Fruit fly (Drosophila melanogaster) whole organism, embryonic: Measurements from ENCODE around the gene CG34126.

Experiments
- Abd-B ChIP-seq: fragments of 200-800 bp; sonication (Bioruptor generic); optimal IDR thresholded peaks from 2 replicates; lab custom pipeline; 2018; ENCODE audit warnings: missing biosample characterization, mild to moderate bottlenecking, missing genetic modification characterization, moderate library complexity
- Adf1 ChIP-seq: fragments of 200-800 bp; sonication (Bioruptor generic); IDR thresholded peaks from 2 replicates; pipeline ENCODE4 v1.3.6; 2022; ENCODE audit warnings: missing biosample characterization, missing genetic modification characterization
- Aef1 ChIP-seq: fragments of 200-800 bp; sonication (Bioruptor generic); IDR thresholded peaks from 3 replicates; pipeline ENCODE4 v1.3.6; 2022; ENCODE audit warnings: missing biosample characterization, missing genetic modification characterization
- B-H2 ChIP-seq: fragments of 200-800 bp; sonication (Bioruptor generic); optimal IDR thresholded peaks from 2 replicates; lab custom pipeline; 2018; ENCODE audit warnings: missing biosample characterization, mild to moderate bottlenecking, missing genetic modification characterization
- BEAF-32 ChIP-seq: fragments of 200-800 bp; sonication (Bioruptor generic); optimal IDR thresholded peaks from 3 replicates; lab custom pipeline; 2017; ENCODE audit warnings: missing biosample characterization, missing genetic modification characterization, mild to moderate bottlenecking, moderate library complexity, missing genetic modification reagents
- CG10147 ChIP-seq: fragments of 200-800 bp; sonication (Bioruptor generic); optimal IDR thresholded peaks from 2 replicates; lab custom pipeline; 2019; ENCODE audit warnings: missing biosample characterization, mild to moderate bottlenecking, missing genetic modification characterization, moderate library complexity
- CG10274 ChIP-seq: fragments of 200-800 bp; sonication (Bioruptor generic); optimal IDR thresholded peaks from 3 replicates; lab custom pipeline; 2017; ENCODE audit warnings: missing biosample characterization, mild to moderate bottlenecking, missing genetic modification characterization
- CG12744 ChIP-seq: fragments of 200-800 bp; sonication (Bioruptor generic); optimal IDR thresholded peaks from 2 replicates; lab custom pipeline; 2016; ENCODE audit warnings: missing biosample characterization, missing genetic modification characterization
- CG1603 ChIP-seq: fragments of 200-800 bp; sonication (Bioruptor generic); optimal IDR thresholded peaks from 2 replicates; lab custom pipeline; 2019; ENCODE audit warnings: missing biosample characterization, mild to moderate bottlenecking, missing genetic modification characterization, moderate library complexity
- CG2202 ChIP-seq: fragments of 200-800 bp; sonication (Bioruptor generic); optimal IDR thresholded peaks from 2 replicates; lab custom pipeline; 2018; ENCODE audit warnings: missing biosample characterization, mild to moderate bottlenecking, missing genetic modification characterization
- CG2875 ChIP-seq: fragments of 200-800 bp; sonication (Bioruptor generic); optimal IDR thresholded peaks from 2 replicates; lab custom pipeline; 2017; ENCODE audit warnings: missing biosample characterization, mild to moderate bottlenecking, missing genetic modification characterization, missing genetic modification reagents
- CG32532 ChIP-seq: fragments of 200-800 bp; sonication (Bioruptor generic); IDR thresholded peaks from 2 replicates; pipeline ENCODE4 v1.3.6; 2022; ENCODE audit warnings: missing biosample characterization, missing genetic modification characterization
- CG6272 ChIP-seq: fragments of 200-800 bp; sonication (Bioruptor generic); IDR thresholded peaks from 2 replicates; pipeline ENCODE4 v1.3.6; 2022; ENCODE audit warnings: missing biosample characterization, missing genetic modification characterization
- CG6683 ChIP-seq: fragments of 200-800 bp; sonication (Bioruptor generic); optimal IDR thresholded peaks from 2 replicates; lab custom pipeline; 2017; ENCODE audit warnings: missing biosample characterization, mild to moderate bottlenecking, missing genetic modification characterization, missing genetic modification reagents
- CG6813 ChIP-seq: fragments of 200-800 bp; sonication (Bioruptor generic); optimal IDR thresholded peaks from 2 replicates; lab custom pipeline; 2017; ENCODE audit warnings: missing biosample characterization, missing genetic modification characterization, mild to moderate bottlenecking, moderate library complexity, missing genetic modification reagents
- CG7271 ChIP-seq: fragments of 200-800 bp; sonication (Bioruptor generic); optimal IDR thresholded peaks from 2 replicates; lab custom pipeline; 2018; ENCODE audit warnings: missing biosample characterization, mild to moderate bottlenecking, missing genetic modification characterization, moderate library complexity
- CG7745 ChIP-seq: fragments of 200-800 bp; sonication (Bioruptor generic); optimal IDR thresholded peaks from 2 replicates; lab custom pipeline; 2018; ENCODE audit warnings: missing biosample characterization, mild to moderate bottlenecking, missing genetic modification characterization, moderate library complexity
- CG8089 ChIP-seq: fragments of 200-800 bp; sonication (Bioruptor generic); optimal IDR thresholded peaks from 3 replicates; lab custom pipeline; 2016; ENCODE audit warnings: missing biosample characterization, missing genetic modification characterization
- CG8281 ChIP-seq: fragments of 200-800 bp; sonication (Bioruptor generic); optimal IDR thresholded peaks from 2 replicates; lab custom pipeline; 2018; ENCODE audit warnings: missing biosample characterization, mild to moderate bottlenecking, missing genetic modification characterization, moderate library complexity
- CG8388 ChIP-seq: fragments of 200-800 bp; sonication (Bioruptor generic); optimal IDR thresholded peaks from 2 replicates; lab custom pipeline; 2019; ENCODE audit warnings: missing biosample characterization, mild to moderate bottlenecking, missing genetic modification characterization, moderate library complexity
- CG9876 ChIP-seq: fragments of 200-800 bp; sonication (Bioruptor generic); optimal IDR thresholded peaks from 2 replicates; lab custom pipeline; 2016; ENCODE audit warnings: missing biosample characterization, missing genetic modification characterization
- Dip2 ChIP-seq: fragments of 200-800 bp; sonication (Bioruptor generic); IDR thresholded peaks from 2 replicates; pipeline ENCODE4 v1.3.6; 2022; ENCODE audit warnings: missing biosample characterization, missing genetic modification characterization
- Dp ChIP-seq: fragments of 200-800 bp; sonication (Bioruptor generic); optimal IDR thresholded peaks from 2 replicates; lab custom pipeline; 2018; ENCODE audit warnings: missing biosample characterization, mild to moderate bottlenecking, missing genetic modification characterization, moderate library complexity
- E2f2 ChIP-seq: fragments of 200-800 bp; sonication (Bioruptor generic); IDR thresholded peaks from 2 replicates; pipeline ENCODE4 v1.3.6; 2022; ENCODE audit warnings: missing biosample characterization, missing genetic modification characterization
- Fer3 ChIP-seq: fragments of 200-800 bp; sonication (Bioruptor generic); optimal IDR thresholded peaks from 2 replicates; lab custom pipeline; 2018; ENCODE audit warnings: missing biosample characterization, mild to moderate bottlenecking, missing genetic modification characterization, moderate library complexity
- Hmr ChIP-seq: fragments of 200-800 bp; sonication (Bioruptor generic); optimal IDR thresholded peaks from 3 replicates; lab custom pipeline; 2017; ENCODE audit warnings: mild to moderate bottlenecking, missing biosample characterization, missing genetic modification reagents, missing genetic modification characterization
- Hmx ChIP-seq: fragments of 200-800 bp; sonication (Bioruptor generic); optimal IDR thresholded peaks from 2 replicates; lab custom pipeline; 2016; ENCODE audit warnings: missing biosample characterization, missing genetic modification characterization
- MESR4 ChIP-seq: fragments of 200-800 bp; sonication (Bioruptor generic); optimal IDR thresholded peaks from 2 replicates; lab custom pipeline; 2018; ENCODE audit warnings: missing biosample characterization, mild to moderate bottlenecking, missing genetic modification characterization, moderate library complexity
- Myb ChIP-seq: fragments of 200-800 bp; sonication (Bioruptor generic); optimal IDR thresholded peaks from 2 replicates; lab custom pipeline; 2016; ENCODE audit warnings: missing biosample characterization, missing genetic modification characterization
- PHDP ChIP-seq: fragments of 200-800 bp; sonication (Bioruptor generic); optimal IDR thresholded peaks from 3 replicates; lab custom pipeline; 2018; ENCODE audit warnings: missing biosample characterization, mild to moderate bottlenecking, missing genetic modification characterization, moderate library complexity
- Spps ChIP-seq: fragments of 200-800 bp; sonication (Bioruptor generic); optimal IDR thresholded peaks from 2 replicates; lab custom pipeline; 2018; ENCODE audit warnings: missing biosample characterization, mild to moderate bottlenecking, missing genetic modification characterization
- Sry-β ChIP-seq: fragments of 200-800 bp; sonication (Bioruptor generic); optimal IDR thresholded peaks from 2 replicates; lab custom pipeline; 2018; ENCODE audit warnings: missing biosample characterization, mild to moderate bottlenecking, missing genetic modification characterization, moderate library complexity
- Stat92E ChIP-seq, 3 experiments: fragments of >200 bp in 2 of 3; fragments of 200-800 bp in 1 of 3; sonication (Bioruptor generic) in 1 of 3; optimal IDR thresholded peaks; 2 replicates each; lab custom pipeline; 2017 to 2019; ENCODE audit warnings: missing biosample characterization in 3 of 3, missing genetic modification characterization in 3 of 3, mild to moderate bottlenecking in 1 of 3, moderate library complexity in 1 of 3
- aop ChIP-seq: fragments of 200-800 bp; sonication (Bioruptor generic); IDR thresholded peaks from 2 replicates; pipeline ENCODE4 v1.3.6; 2022; ENCODE audit warnings: missing biosample characterization, missing genetic modification characterization
- bowl ChIP-seq: fragments of 200-800 bp; sonication (Bioruptor generic); IDR thresholded peaks from 2 replicates; pipeline ENCODE4 v1.3.6; 2022; ENCODE audit warnings: missing biosample characterization, missing genetic modification characterization
- cato ChIP-seq: fragments of 200-800 bp; sonication (Bioruptor generic); optimal IDR thresholded peaks from 2 replicates; lab custom pipeline; 2016; ENCODE audit warnings: missing biosample characterization, missing genetic modification characterization, borderline replicate concordance
- fd96Cb ChIP-seq: fragments of 200-800 bp; sonication (Bioruptor generic); optimal IDR thresholded peaks from 2 replicates; lab custom pipeline; 2018; ENCODE audit warnings: missing biosample characterization, mild to moderate bottlenecking, missing genetic modification characterization, moderate library complexity
- inv ChIP-seq: fragments of 200-800 bp; sonication (Bioruptor generic); IDR thresholded peaks from 2 replicates; pipeline ENCODE4 v1.3.6; 2022; ENCODE audit warnings: missing biosample characterization, missing genetic modification characterization; ENCODE audit not compliant: partially characterized antibody
- lbe ChIP-seq: fragments of 200-800 bp; sonication (Bioruptor generic); optimal IDR thresholded peaks from 2 replicates; lab custom pipeline; 2016; ENCODE audit warnings: missing biosample characterization, mild to moderate bottlenecking, missing genetic modification characterization
- mirr ChIP-seq: fragments of 200-800 bp; sonication (Bioruptor generic); optimal IDR thresholded peaks from 3 replicates; lab custom pipeline; 2018; ENCODE audit warnings: missing biosample characterization, mild to moderate bottlenecking, missing genetic modification characterization
- nau ChIP-seq: fragments of 200-800 bp; sonication (Bioruptor generic); optimal IDR thresholded peaks from 3 replicates; lab custom pipeline; 2017; ENCODE audit warnings: missing biosample characterization, mild to moderate bottlenecking, missing genetic modification characterization, missing genetic modification reagents
- nom ChIP-seq: fragments of 200-800 bp; sonication (Bioruptor generic); optimal IDR thresholded peaks from 2 replicates; lab custom pipeline; 2017; ENCODE audit warnings: missing biosample characterization, missing genetic modification characterization, mild to moderate bottlenecking, moderate library complexity, missing genetic modification reagents
- onecut ChIP-seq: fragments of 200-800 bp; sonication (Bioruptor generic); IDR thresholded peaks from 2 replicates; pipeline ENCODE4 v1.3.6; 2022; ENCODE audit warnings: missing biosample characterization, missing genetic modification characterization
- psq ChIP-seq: fragments of 200-800 bp; sonication (Bioruptor generic); optimal IDR thresholded peaks from 2 replicates; lab custom pipeline; 2017; ENCODE audit warnings: missing biosample characterization, missing genetic modification characterization
- ranshi ChIP-seq: fragments of 200-800 bp; sonication (Bioruptor generic); IDR thresholded peaks from 2 replicates; pipeline ENCODE4 v1.3.6; 2022; ENCODE audit warnings: missing biosample characterization, missing genetic modification characterization
- tio ChIP-seq: fragments of 200-800 bp; sonication (Bioruptor generic); optimal IDR thresholded peaks from 2 replicates; lab custom pipeline; 2017; ENCODE audit warnings: missing biosample characterization, missing genetic modification characterization, inconsistent platforms
- tx ChIP-seq: fragments of 200-800 bp; sonication (Bioruptor generic); optimal IDR thresholded peaks from 2 replicates; lab custom pipeline; 2016; ENCODE audit warnings: missing biosample characterization, missing genetic modification characterization
- wek ChIP-seq: fragments of 200-800 bp; sonication (Bioruptor generic); optimal IDR thresholded peaks from 3 replicates; lab custom pipeline; 2018; ENCODE audit warnings: missing biosample characterization, mild to moderate bottlenecking, missing genetic modification characterization, moderate library complexity
- zfh1 ChIP-seq: fragments of 200-800 bp; sonication (Bioruptor generic); IDR thresholded peaks from 3 replicates; pipeline ENCODE4 v1.3.6; 2022; ENCODE audit warnings: missing biosample characterization, missing genetic modification characterization

CG34126 gene

dm6 chr2L:5010784-5011260, 29.4 kb downstream of the CG34126 start, which contains the start of the genes CG31917, Tfb5 and SelT (continued):
- no peak for TF ChIP-seq psq (GFP tag; lab: Kevin White, UChicago)
- TF ChIP-seq aop (GFP tag; lab: Robert Waterston, UW), result no peak
- no peak for TF ChIP-seq mirr (GFP tag; lab: Kevin White, UChicago)
- TF ChIP-seq lbe (GFP tag; lab: Kevin White, UChicago), result peak; percentile 48
- TF ChIP-seq CG8281, result no peak
- no peak for TF ChIP-seq CG2875 (GFP tag; lab: Kevin White, UChicago)
- peak; percentile 8 for TF ChIP-seq cato
- TF ChIP-seq CG12744 (GFP tag; lab: Kevin White, UChicago), result peak; percentile 40
- TF ChIP-seq wek (GFP tag; lab: Kevin White, UChicago), result no peak
- peak; percentile 75 for TF ChIP-seq CG1603 (tag; lab: Kevin White, UChicago)
- TF ChIP-seq nom, result no peak
- peak; percentile 68 for TF ChIP-seq PHDP (tag; lab: Kevin White, UChicago)
- peak in 1 of 3 experiments; percentile 59 for TF ChIP-seq Stat92E (GFP tag; optimal IDR thresholded peaks at IDR 0.05; lab: Kevin White, UChicago)
- no peak for TF ChIP-seq CG8089 (GFP tag; lab: Kevin White, UChicago)
- TF ChIP-seq MESR4, result peak; percentile 65
- peak; percentile 96 for TF ChIP-seq Sry-β (GFP tag; lab: Kevin White, UChicago)
- no peak for TF ChIP-seq CG7271
- no peak for TF ChIP-seq CG6813 (GFP tag; lab: Kevin White, UChicago)
- TF ChIP-seq zfh1 (GFP tag; lab: Robert Waterston, UW), result peak; percentile 59; the same call in 1 of the 3 replicates
- 0 out of 2 replicates have a peak, but pooled peaks have one; percentile 31 for TF ChIP-seq Adf1 (GFP tag; lab: Robert Waterston, UW)
- no peak for TF ChIP-seq CG10147 (GFP tag; lab: Kevin White, UChicago)
- peak; percentile 3 for TF ChIP-seq Spps (tag; lab: Kevin White, UChicago)
- 0 out of 2 replicates have a peak, but pooled peaks have one; percentile 11 for TF ChIP-seq E2f2 (GFP tag; lab: Robert Waterston, UW)
- TF ChIP-seq Hmr (GFP tag; lab: Kevin White, UChicago), result peak; percentile 73
- peak; percentile 22; the same call in 1 of the 3 replicates for TF ChIP-seq Aef1
- peak; percentile 89 for TF ChIP-seq BEAF-32 (GFP tag; lab: Kevin White, UChicago)
- TF ChIP-seq Abd-B (GFP tag; lab: Kevin White, UChicago), result peak; percentile 46
- TF ChIP-seq Dip2 (GFP tag; lab: Robert Waterston, UW), result no peak
- no peak for TF ChIP-seq CG6272
- TF ChIP-seq CG32532, result peak; percentile 50; the same call in 1 of the 2 replicates
- peak; percentile 47 for TF ChIP-seq tx (GFP tag; lab: Kevin White, UChicago)
- TF ChIP-seq bowl (GFP tag; lab: Robert Waterston, UW), result no peak
- TF ChIP-seq Dp (GFP tag; lab: Kevin White, UChicago), result peak; percentile 20
- TF ChIP-seq CG8388 (GFP tag; lab: Kevin White, UChicago), result peak; percentile 35
- TF ChIP-seq CG7745 (tag; lab: Kevin White, UChicago), result no peak
- peak; percentile 18 for TF ChIP-seq Fer3
- TF ChIP-seq CG9876 (GFP tag; lab: Kevin White, UChicago), result peak; percentile 21
- TF ChIP-seq CG2202 (tag; lab: Kevin White, UChicago), result no peak
- TF ChIP-seq nau (GFP tag; lab: Kevin White, UChicago), result no peak
- TF ChIP-seq fd96Cb, result peak; percentile 15
- no peak for TF ChIP-seq Hmx (GFP tag; lab: Kevin White, UChicago)
- TF ChIP-seq onecut, result peak; percentile 57; the same call in 1 of the 2 replicates
- TF ChIP-seq B-H2 (GFP tag; lab: Kevin White, UChicago), result peak; percentile 42
- TF ChIP-seq CG10274 (GFP tag; lab: Kevin White, UChicago), result no peak
- TF ChIP-seq CG6683 (GFP tag; lab: Kevin White, UChicago), result no peak
- TF ChIP-seq Myb (GFP tag; lab: Kevin White, UChicago), result peak; percentile 14
- TF ChIP-seq inv (GFP tag; lab: Robert Waterston, UW), result peak; percentile 71
- TF ChIP-seq ranshi, result no peak
- TF ChIP-seq tio (GFP tag; lab: Kevin White, UChicago), result no peak
